Worm (Caenorhabditis elegans): ENCODE results near the gene K07B1.7.
"Not testable (repeated sequence)": the region's sequence is repeated elsewhere in the genome, so short reads cannot be mapped to it uniquely, and the experiment has no call there.

The K07B1.7 gene

DNA sequence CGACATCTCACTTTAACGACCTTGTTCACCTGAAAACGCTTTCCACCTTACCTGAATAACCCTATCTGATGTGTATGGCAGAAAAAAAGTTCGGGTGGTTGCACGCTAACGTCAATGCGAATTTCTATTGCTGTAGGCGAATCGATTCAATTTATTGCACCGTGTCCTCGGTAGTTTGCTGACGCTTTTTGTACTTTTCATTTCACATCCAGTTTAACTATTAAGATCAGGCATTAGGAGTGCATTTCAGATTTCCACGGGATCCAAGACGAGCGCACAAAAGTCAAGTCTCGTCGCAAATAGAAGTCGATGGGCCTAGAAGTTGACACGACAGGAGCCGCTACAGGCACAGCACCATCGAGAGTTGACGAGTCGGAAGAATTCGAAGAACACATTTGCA, 4.5 kb downstream of the K07B1.7 start (continued):
- TF ChIP-seq lin-26 (GFP tag; IDR thresholded peaks at IDR 0.05) (peak; percentile 76; the same call in 1 of the 2 replicates), bed-2 (GFP tag; IDR thresholded peaks at IDR 0.05) (0 out of 2 replicates have a peak, but pooled peaks have one; percentile 15), C06A6.2 (GFP tag; conservative IDR thresholded peaks at IDR 0.05) (peak; percentile 75), hmg-20 (GFP tag; IDR thresholded peaks at IDR 0.05) (peak; percentile 79; the same call in 1 of the 2 replicates), egl-18 (GFP tag; IDR thresholded peaks at IDR 0.05) (peak; percentile 70; the same call in 1 of the 2 replicates), Y67H2A.10 (GFP tag; conservative IDR thresholded peaks at IDR 0.05) (0 out of 2 replicates have a peak, but pooled peaks have one; percentile 23), hmg-1.2 (GFP tag; IDR thresholded peaks at IDR 0.05) (peak; percentile 67; the same call in 1 of the 2 replicates), cebp-1 (GFP tag; IDR thresholded peaks at IDR 0.05) (peak; percentile 70; the same call in 1 of the 2 replicates), cebp-1 (tag; optimal IDR thresholded peaks at IDR 0.05) (peak; percentile 22), hsf-1 (GFP tag; IDR thresholded peaks at IDR 0.05) (peak; percentile 70), ztf-25 (GFP tag; IDR thresholded peaks at IDR 0.05) (0 out of 2 replicates have a peak, but pooled peaks have one; percentile 16), mcd-1 (GFP tag; IDR thresholded peaks at IDR 0.05) (peak; percentile 58), nfyb-1 (GFP tag; IDR thresholded peaks at IDR 0.05) (peak; percentile 87), attf-6 (GFP tag; IDR thresholded peaks at IDR 0.05) (peak; percentile 75), ztf-28 (GFP tag; IDR thresholded peaks at IDR 0.05) (peak; percentile 78), F37B4.10 (GFP tag; IDR thresholded peaks at IDR 0.05) (peak; percentile 94; the same call in 1 of the 2 replicates), let-526 (GFP tag; IDR thresholded peaks at IDR 0.05) (peak; percentile 72; the same call in 1 of the 2 replicates), F39B2.1 (GFP tag; IDR thresholded peaks at IDR 0.05) (peak; percentile 88; the same call in 1 of the 2 replicates)

DNA sequence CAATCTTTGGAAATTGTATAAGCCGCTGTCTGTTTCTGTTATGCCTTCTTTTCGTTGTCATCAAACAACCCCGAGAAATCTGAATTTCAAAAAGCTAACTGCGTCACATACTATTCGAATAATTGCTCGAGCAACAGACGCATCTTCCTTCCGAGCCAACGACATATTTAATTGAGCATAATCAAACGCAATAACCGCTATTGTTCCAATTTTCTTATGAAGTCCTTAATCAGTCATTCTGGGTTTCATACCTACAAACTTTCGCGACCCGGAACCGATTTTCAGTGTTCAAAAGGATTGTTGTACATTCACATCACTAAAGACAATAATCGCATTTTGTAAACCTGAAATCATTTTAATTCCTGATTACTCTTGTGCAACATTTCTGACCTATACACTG, 4.9 kb downstream of the K07B1.7 start:
- TF ChIP-seq nhr-120 (GFP tag; IDR thresholded peaks at IDR 0.05) (peak; percentile 89; the same call in 1 of the 2 replicates), attf-3 (GFP tag; conservative IDR thresholded peaks at IDR 0.05) (peak; percentile 62; the same call in 1 of the 2 replicates), cebp-2 (GFP tag; IDR thresholded peaks at IDR 0.05) (peak; percentile 92), egl-44 (GFP tag; IDR thresholded peaks at IDR 0.05) (peak; percentile 68), ztf-25 (GFP tag; IDR thresholded peaks at IDR 0.05) (0 out of 2 replicates have a peak, but pooled peaks have one; percentile 57), F39B2.1 (GFP tag; IDR thresholded peaks at IDR 0.05) (peak; percentile 85), F37B4.10 (GFP tag; IDR thresholded peaks at IDR 0.05) (0 out of 2 replicates have a peak, but pooled peaks have one; percentile 44), attf-6 (GFP tag; IDR thresholded peaks at IDR 0.05) (0 out of 2 replicates have a peak, but pooled peaks have one; percentile 37), egl-18 (GFP tag; IDR thresholded peaks at IDR 0.05) (peak; percentile 74; the same call in 1 of the 2 replicates), Y56A3A.18 (GFP tag; IDR thresholded peaks at IDR 0.05) (peak; percentile 93), bed-1 (GFP tag; IDR thresholded peaks at IDR 0.05) (0 out of 2 replicates have a peak, but pooled peaks have one; percentile 83), hmg-1.2 (GFP tag; IDR thresholded peaks at IDR 0.05) (peak; percentile 63), hsf-1 (GFP tag; IDR thresholded peaks at IDR 0.05) (peak; percentile 73; the same call in 1 of the 2 replicates), F33H1.4 (GFP tag; IDR thresholded peaks at IDR 0.05) (peak; percentile 16; the same call in 1 of the 2 replicates), K11D2.4 (GFP tag; IDR thresholded peaks at IDR 0.05) (peak; percentile 91), cebp-1 (GFP tag; IDR thresholded peaks at IDR 0.05) (peak; percentile 78), ekl-4 (GFP tag; IDR thresholded peaks at IDR 0.05) (peak; percentile 82), ceh-40 (GFP tag; IDR thresholded peaks at IDR 0.05) (peak; percentile 71; the same call in 1 of the 2 replicates), lir-1 (GFP tag; conservative IDR thresholded peaks at IDR 0.05) (0 out of 2 replicates have a peak, but pooled peaks have one; percentile 39), Y95B8A.8 (GFP tag; IDR thresholded peaks at IDR 0.05) (peak; percentile 96), B0019.2 (GFP tag; conservative IDR thresholded peaks at IDR 0.05) (peak; percentile 59), nfyb-1 (GFP tag; IDR thresholded peaks at IDR 0.05) (peak; percentile 90), Y53G8AR.9 (GFP tag; conservative IDR thresholded peaks at IDR 0.05) (peak; percentile 98), D2030.7 (GFP tag; IDR thresholded peaks at IDR 0.05) (peak; percentile 47; the same call in 1 of the 2 replicates), lag-1 (GFP tag; IDR thresholded peaks at IDR 0.05) (peak; percentile 73; the same call in 1 of the 2 replicates), pbrm-1 (GFP tag; IDR thresholded peaks at IDR 0.05) (peak; percentile 88), C06A6.2 (GFP tag; conservative IDR thresholded peaks at IDR 0.05) (peak; percentile 90), Y67H2A.10 (GFP tag; conservative IDR thresholded peaks at IDR 0.05) (peak; percentile 68), let-526 (GFP tag; IDR thresholded peaks at IDR 0.05) (peak; percentile 58; the same call in 1 of the 2 replicates), mcd-1 (GFP tag; IDR thresholded peaks at IDR 0.05) (peak; percentile 27; the same call in 1 of the 2 replicates), lin-26 (GFP tag; IDR thresholded peaks at IDR 0.05) (peak; percentile 75; the same call in 1 of the 2 replicates), nfya-2 (GFP tag; IDR thresholded peaks at IDR 0.05) (0 out of 2 replicates have a peak, but pooled peaks have one; percentile 53), madf-3 (GFP tag; IDR thresholded peaks at IDR 0.05) (peak; percentile 91), Y53F4B.3 (GFP tag; IDR thresholded peaks at IDR 0.05) (peak; percentile 82), hmg-20 (GFP tag; IDR thresholded peaks at IDR 0.05) (peak; percentile 55; the same call in 1 of the 2 replicates), madf-6 (GFP tag; IDR thresholded peaks at IDR 0.05) (peak; percentile 61), ceh-58 (GFP tag; IDR thresholded peaks at IDR 0.05) (peak; percentile 87; the same call in 1 of the 2 replicates), C17E4.6 (GFP tag; IDR thresholded peaks at IDR 0.05) (peak; percentile 56; the same call in 1 of the 2 replicates), ztf-6 (GFP tag; IDR thresholded peaks at IDR 0.05) (0 out of 2 replicates have a peak, but pooled peaks have one; percentile 18)
- TF ChIP-seq cebp-1 (tag; optimal IDR thresholded peaks at IDR 0.05): not testable (repeated sequence)

Measured in whole organism, young adult.